Worm (Caenorhabditis elegans) whole organism, mixed stage, embryonic: ENCODE data around the gene ykt-6.

Source experiments
- ceh-83 ChIP-seq: fragments of 200-800 bp; sonication (Bioruptor generic); optimal IDR thresholded peaks from 2 replicates; lab custom pipeline; 2018; ENCODE audit warnings: mild to moderate bottlenecking, missing genetic modification characterization, missing compliant biosample characterization
- ces-1 ChIP-seq: fragments of 150-350 bp; optimal IDR thresholded peaks from 2 replicates; lab custom pipeline; 2014; ENCODE audit warnings: missing biosample characterization, missing genetic modification reagents, missing genetic modification characterization
- cnd-1 ChIP-seq: fragments of 200-800 bp; sonication (Bioruptor generic); optimal IDR thresholded peaks from 2 replicates; lab custom pipeline; 2018; ENCODE audit warnings: mild to moderate bottlenecking, missing genetic modification characterization, missing compliant biosample characterization
- ham-2 ChIP-seq: fragments of 200-800 bp; sonication (Bioruptor generic); optimal IDR thresholded peaks from 2 replicates; lab custom pipeline; 2018; ENCODE audit warnings: mild to moderate bottlenecking, missing genetic modification characterization, missing compliant biosample characterization
- lin-13 ChIP-seq: fragments of 150-350 bp; optimal IDR thresholded peaks from 2 replicates; lab custom pipeline; 2014; ENCODE audit warnings: missing biosample characterization, missing genetic modification characterization
- lsy-2 ChIP-seq: fragments of 150-350 bp; optimal IDR thresholded peaks from 2 replicates; lab custom pipeline; 2014; ENCODE audit warnings: missing biosample characterization, missing genetic modification characterization
- nhr-237 ChIP-seq: fragments of 150-350 bp; optimal IDR thresholded peaks from 2 replicates; lab custom pipeline; 2014; ENCODE audit warnings: missing biosample characterization, missing genetic modification characterization
- nhr-76 ChIP-seq: sonication (generic microtip); optimal IDR thresholded peaks from 2 replicates; lab custom pipeline; 2017; ENCODE audit warnings: missing biosample characterization, missing genetic modification characterization
- pha-4 ChIP-seq: fragments of 150-350 bp; optimal IDR thresholded peaks from 2 replicates; lab custom pipeline; 2018; ENCODE audit warnings: missing biosample characterization, missing genetic modification reagents, missing genetic modification characterization
- snpc-4 ChIP-seq: fragments of 150-350 bp; optimal IDR thresholded peaks from 2 replicates; lab custom pipeline; 2014; ENCODE audit warnings: missing biosample characterization, missing genetic modification characterization
- unc-62 ChIP-seq: fragments of 150-350 bp; optimal IDR thresholded peaks from 2 replicates; lab custom pipeline; 2014; ENCODE audit warnings: missing biosample characterization, missing genetic modification reagents, missing genetic modification characterization

DNA sequence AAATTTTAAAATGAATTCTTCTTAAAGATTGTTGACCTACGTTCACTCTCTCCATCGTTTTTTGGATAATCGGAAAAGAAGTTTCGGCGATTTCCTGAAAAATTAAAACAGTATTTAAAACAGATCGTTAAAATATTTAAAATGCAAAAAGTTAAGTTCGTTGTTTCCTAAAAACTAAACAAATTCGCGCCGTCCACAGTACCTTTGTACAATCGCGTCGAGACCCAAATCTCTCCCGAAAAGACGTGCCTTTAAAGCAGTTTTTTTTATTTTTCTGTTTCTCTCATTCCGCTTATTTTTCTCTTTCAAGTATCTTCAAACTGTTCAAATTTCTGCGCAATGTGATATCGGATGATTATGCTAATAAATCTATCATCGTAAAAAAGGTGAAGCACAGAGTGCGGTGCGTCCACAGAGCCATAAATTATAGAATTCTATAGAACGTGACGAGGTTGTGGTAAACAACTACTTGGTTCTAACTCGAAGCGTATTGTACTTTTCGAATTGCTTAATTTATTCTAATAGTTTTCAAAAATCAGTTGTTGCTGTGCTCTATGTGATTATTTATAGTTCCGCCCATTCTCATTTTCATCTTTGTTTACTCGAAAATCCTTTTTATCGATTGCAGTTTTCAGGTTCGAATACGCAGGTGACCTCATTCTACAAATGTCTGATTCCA, 23.4 kb upstream of the ykt-6 start, which contains the start of the genes F56C9.6 and F56C9.3:
- no peak for TF ChIP-seq ces-1
- TF ChIP-seq unc-62, result no peak
- TF ChIP-seq snpc-4 (tag; lab: Kevin White, UChicago), result no peak
- TF ChIP-seq pha-4 (tag; lab: Kevin White, UChicago), result no peak
- no peak for TF ChIP-seq nhr-237
- TF ChIP-seq lin-13 (tag; lab: Kevin White, UChicago), result no peak
- no peak for TF ChIP-seq ham-2 (GFP tag; lab: Kevin White, UChicago)
- no peak for TF ChIP-seq cnd-1 (tag; lab: Kevin White, UChicago)
- TF ChIP-seq ceh-83 (GFP tag; lab: Kevin White, UChicago), result no peak
- TF ChIP-seq nhr-76 (tag; lab: Kevin White, UChicago), result no peak
- TF ChIP-seq lsy-2 (tag; lab: Kevin White, UChicago), result no peak
